Worm (Caenorhabditis elegans) whole organism, L2 larva: ENCODE data around the gene mdf-1.

Source experiments
- C34F6.9 ChIP-seq: fragments of 150-350 bp; optimal IDR thresholded peaks from 2 replicates; lab custom pipeline; 2014; ENCODE audit warnings: missing biosample characterization, missing genetic modification characterization
- F13H6.1 ChIP-seq: sonication (generic microtip); optimal IDR thresholded peaks from 2 replicates; lab custom pipeline; 2016; ENCODE audit warnings: missing genetic modification characterization, missing compliant biosample characterization
- R02D3.7 ChIP-seq: fragments of 150-350 bp; optimal IDR thresholded peaks from 2 replicates; lab custom pipeline; 2014; ENCODE audit warnings: missing biosample characterization, missing genetic modification characterization
- Y55F3AM.14 ChIP-seq: fragments of 200-800 bp; sonication (Bioruptor generic); optimal IDR thresholded peaks from 2 replicates; lab custom pipeline; 2018; ENCODE audit warnings: mild to moderate bottlenecking, missing genetic modification characterization, missing compliant biosample characterization
- ZK546.5 ChIP-seq: sonication (generic microtip); optimal IDR thresholded peaks from 2 replicates; lab custom pipeline; 2017; ENCODE audit warnings: missing biosample characterization, missing genetic modification characterization
- alr-1 ChIP-seq: fragments of 150-350 bp; optimal IDR thresholded peaks from 2 replicates; lab custom pipeline; 2014; ENCODE audit warnings: missing biosample characterization, missing genetic modification characterization
- aly-2 ChIP-seq: fragments of 150-350 bp; optimal IDR thresholded peaks from 2 replicates; lab custom pipeline; 2014; ENCODE audit warnings: missing biosample characterization, missing genetic modification characterization
- ama-1 ChIP-seq: fragments of 150-350 bp; optimal IDR thresholded peaks from 2 replicates; lab custom pipeline; 2018; ENCODE audit warnings: inconsistent platforms
- blmp-1 ChIP-seq: sonication (generic microtip); optimal IDR thresholded peaks from 2 replicates; lab custom pipeline; 2017; ENCODE audit warnings: missing genetic modification characterization, mild to moderate bottlenecking, missing compliant biosample characterization, antibody characterized with exemption, moderate library complexity; ENCODE audit not compliant: insufficient read depth
- ceh-16 ChIP-seq: fragments of 150-350 bp; optimal IDR thresholded peaks from 2 replicates; lab custom pipeline; 2014; ENCODE audit warnings: missing biosample characterization, missing genetic modification characterization
- ceh-82 ChIP-seq: fragments of 150-350 bp; optimal IDR thresholded peaks from 2 replicates; lab custom pipeline; 2014; ENCODE audit warnings: missing biosample characterization, missing genetic modification characterization
- crh-2 ChIP-seq: sonication (generic microtip); optimal IDR thresholded peaks from 2 replicates; lab custom pipeline; 2017; ENCODE audit warnings: missing biosample characterization, missing genetic modification characterization
- dmd-4 ChIP-seq: sonication (generic microtip); optimal IDR thresholded peaks from 2 replicates; lab custom pipeline; 2017; ENCODE audit warnings: missing biosample characterization, missing genetic modification characterization
- egl-27 ChIP-seq: sonication (generic microtip); optimal IDR thresholded peaks from 3 replicates; lab custom pipeline; 2017; ENCODE audit warnings: missing biosample characterization, missing genetic modification reagents, missing genetic modification characterization
- elt-1 ChIP-seq: fragments of 150-350 bp; optimal IDR thresholded peaks from 2 replicates; lab custom pipeline; 2014; ENCODE audit warnings: missing biosample characterization, missing genetic modification characterization
- fos-1 ChIP-seq: fragments of 150-350 bp; optimal IDR thresholded peaks from 2 replicates; lab custom pipeline; 2014; ENCODE audit warnings: missing biosample characterization, missing genetic modification characterization
- gmeb-1 ChIP-seq: fragments of 150-350 bp; optimal IDR thresholded peaks from 2 replicates; lab custom pipeline; 2014; ENCODE audit warnings: missing biosample characterization, missing genetic modification characterization
- lin-13 ChIP-seq: fragments of 150-350 bp; optimal IDR thresholded peaks from 2 replicates; lab custom pipeline; 2014; ENCODE audit warnings: missing biosample characterization, missing genetic modification reagents, missing genetic modification characterization
- lin-39 ChIP-seq: fragments of 150-350 bp; optimal IDR thresholded peaks from 2 replicates; lab custom pipeline; 2014; ENCODE audit warnings: missing biosample characterization, missing genetic modification reagents, missing genetic modification characterization
- lsy-2 ChIP-seq, 2 experiments: fragments of 150-350 bp in 1 of 2; sonication (generic microtip) in 1 of 2; optimal IDR thresholded peaks; 2 replicates each; lab custom pipeline; 2014 to 2017; ENCODE audit warnings: missing biosample characterization in 2 of 2, missing genetic modification characterization in 2 of 2
- mab-5 ChIP-seq: fragments of 150-350 bp; optimal IDR thresholded peaks from 2 replicates; lab custom pipeline; 2014; ENCODE audit warnings: missing biosample characterization, missing genetic modification characterization
- mbf-1 ChIP-seq: sonication (generic microtip); optimal IDR thresholded peaks from 2 replicates; lab custom pipeline; 2017; ENCODE audit warnings: missing biosample characterization, missing genetic modification characterization
- mdl-1 ChIP-seq, 2 experiments: fragments of 150-350 bp in 1 of 2; sonication (generic microtip) in 1 of 2; optimal IDR thresholded peaks; 2 replicates each; lab custom pipeline; 2017; ENCODE audit warnings: missing biosample characterization in 2 of 2, missing genetic modification characterization in 2 of 2
- nhr-10 ChIP-seq: sonication (generic microtip); optimal IDR thresholded peaks from 2 replicates; lab custom pipeline; 2017; ENCODE audit warnings: missing biosample characterization, missing genetic modification characterization
- nhr-11 ChIP-seq: fragments of 150-350 bp; optimal IDR thresholded peaks from 2 replicates; lab custom pipeline; 2014; ENCODE audit warnings: missing biosample characterization, missing genetic modification characterization
- nhr-12 ChIP-seq: fragments of 150-350 bp; optimal IDR thresholded peaks from 2 replicates; lab custom pipeline; 2014; ENCODE audit warnings: missing biosample characterization, missing genetic modification characterization
- nhr-129 ChIP-seq: fragments of 150-350 bp; optimal IDR thresholded peaks from 2 replicates; lab custom pipeline; 2014; ENCODE audit warnings: missing biosample characterization, missing genetic modification characterization
- nhr-21 ChIP-seq: fragments of 150-350 bp; optimal IDR thresholded peaks from 2 replicates; lab custom pipeline; 2014; ENCODE audit warnings: missing biosample characterization, missing genetic modification characterization
- nhr-23 ChIP-seq: fragments of 150-350 bp; optimal IDR thresholded peaks from 2 replicates; lab custom pipeline; 2014; ENCODE audit warnings: missing biosample characterization, missing genetic modification reagents, missing genetic modification characterization
- nhr-237 ChIP-seq: fragments of 150-350 bp; optimal IDR thresholded peaks from 2 replicates; lab custom pipeline; 2014; ENCODE audit warnings: missing biosample characterization, missing genetic modification characterization
- nhr-25 ChIP-seq: fragments of 150-350 bp; sonication (generic microtip); optimal IDR thresholded peaks from 3 replicates; lab custom pipeline; 2014; ENCODE audit warnings: missing biosample characterization, missing genetic modification characterization
- nhr-6 ChIP-seq: fragments of 150-350 bp; optimal IDR thresholded peaks from 2 replicates; lab custom pipeline; 2014; ENCODE audit warnings: missing biosample characterization, missing genetic modification characterization
- peb-1 ChIP-seq: fragments of 150-350 bp; optimal IDR thresholded peaks from 2 replicates; lab custom pipeline; 2014; ENCODE audit warnings: missing biosample characterization, missing genetic modification characterization
- skn-1 ChIP-seq: sonication (generic microtip); optimal IDR thresholded peaks from 2 replicates; lab custom pipeline; 2017; ENCODE audit warnings: missing biosample characterization, missing genetic modification characterization
- sma-9 ChIP-seq, 2 experiments: fragments of 150-350 bp in 1 of 2; sonication (generic microtip) in 1 of 2; optimal IDR thresholded peaks; 2 replicates each; lab custom pipeline; 2014 to 2016; ENCODE audit warnings: missing genetic modification characterization in 2 of 2, mild to moderate bottlenecking in 1 of 2, missing biosample characterization in 1 of 2, missing compliant biosample characterization in 1 of 2, missing genetic modification reagents in 1 of 2, moderate library complexity in 1 of 2
- snpc-4 ChIP-seq: fragments of 150-350 bp; optimal IDR thresholded peaks from 2 replicates; lab custom pipeline; 2014; ENCODE audit warnings: missing biosample characterization, missing genetic modification characterization
- unc-39 ChIP-seq: fragments of 150-350 bp; optimal IDR thresholded peaks from 2 replicates; lab custom pipeline; 2014; ENCODE audit warnings: missing biosample characterization, missing genetic modification characterization
- unc-55 ChIP-seq: fragments of 150-350 bp; sonication (generic microtip); optimal IDR thresholded peaks from 3 replicates; lab custom pipeline; 2014; ENCODE audit warnings: missing biosample characterization, missing genetic modification reagents, missing genetic modification characterization
- zag-1 ChIP-seq: fragments of 150-350 bp; optimal IDR thresholded peaks from 2 replicates; lab custom pipeline; 2014; ENCODE audit warnings: missing biosample characterization, missing genetic modification characterization
- ztf-1 ChIP-seq: fragments of 200-800 bp; sonication (Bioruptor generic); conservative IDR thresholded peaks from 2 replicates; pipeline ENCODE4 v1.3.6; 2022; ENCODE audit warnings: missing genetic modification characterization, missing compliant biosample characterization
- ztf-11 ChIP-seq: sonication (generic microtip); optimal IDR thresholded peaks from 2 replicates; lab custom pipeline; 2017; ENCODE audit warnings: missing biosample characterization, missing genetic modification characterization
- ztf-4 ChIP-seq: fragments of 150-350 bp; optimal IDR thresholded peaks from 2 replicates; lab custom pipeline; 2014; ENCODE audit warnings: missing biosample characterization, missing genetic modification characterization

mdf-1 gene

ce11 chrV:9556668-9557067 is 12.6 kb upstream of the mdf-1 start:
- no peak for TF ChIP-seq elt-1 (tag; lab: Kevin White, UChicago)
- TF ChIP-seq skn-1 (tag; lab: Kevin White, UChicago) = no peak
- TF ChIP-seq mbf-1 = no peak
- TF ChIP-seq C34F6.9 (tag; lab: Kevin White, UChicago) = no peak
- TF ChIP-seq dmd-4 = no peak
- TF ChIP-seq nhr-21 (tag; lab: Kevin White, UChicago) = no peak
- no peak for TF ChIP-seq blmp-1 (tag; lab: Kevin White, UChicago)
- TF ChIP-seq ama-1 (lab: Kevin White, UChicago) = no peak
- no peak for TF ChIP-seq lsy-2 (tag; optimal IDR thresholded peaks at IDR 0.05; lab: Kevin White, UChicago)
- TF ChIP-seq egl-27 (tag; lab: Kevin White, UChicago) = no peak
- TF ChIP-seq nhr-237 = no peak
- TF ChIP-seq peb-1 = no peak

- TF ChIP-seq mdl-1 (tag; optimal IDR thresholded peaks at IDR 0.05; lab: Kevin White, UChicago) (no peak), nhr-6 (no peak), lsy-2 (tag; optimal IDR thresholded peaks at IDR 0.05; lab: Kevin White, UChicago) (peak in 1 of 2 experiments; percentile 3), C34F6.9 (tag; lab: Kevin White, UChicago) (peak; percentile 32), nhr-11 (tag; lab: Kevin White, UChicago) (no peak), sma-9 (GFP tag; optimal IDR thresholded peaks at IDR 0.05; lab: Kevin White, UChicago) (peak; percentile 29), sma-9 (tag; optimal IDR thresholded peaks at IDR 0.05; lab: Kevin White, UChicago) (no peak), ztf-4 (tag; lab: Kevin White, UChicago) (no peak), unc-55 (peak; percentile 40), nhr-237 (no peak)
These were observed 6.3 kb upstream of the mdf-1 start, which contains the start of gene ehbp-1 for ce11 chrV:9550313-9550712. TSS of gene ehbp-1 (plus strand) at chrV:9550644.

ce11 chrV:9549459-9549858 is 5.4 kb upstream of the mdf-1 start, which contains the start of gene nstp-10:
TSS of gene nstp-10 (minus strand) at chrV:9549836.
- TF ChIP-seq C34F6.9 (tag; lab: Kevin White, UChicago) (peak; percentile 37), gmeb-1 (tag; lab: Kevin White, UChicago) (peak; percentile 7), aly-2 (tag; lab: Kevin White, UChicago) (no peak), crh-2 (tag; lab: Kevin White, UChicago) (peak; percentile 19), nhr-11 (tag; lab: Kevin White, UChicago) (no peak), unc-55 (peak; percentile 69), lin-13 (GFP tag; lab: Kevin White, UChicago) (peak; percentile 36), nhr-6 (no peak), ztf-4 (tag; lab: Kevin White, UChicago) (no peak), nhr-129 (tag; lab: Kevin White, UChicago) (peak; percentile 55), Y55F3AM.14 (GFP tag; lab: Kevin White, UChicago) (no peak), lsy-2 (tag; optimal IDR thresholded peaks at IDR 0.05; lab: Kevin White, UChicago) (peak; percentile 3 to 78), fos-1 (tag; lab: Kevin White, UChicago) (peak; percentile 12)

ce11 chrV:9546860-9547269 is 2.8 kb upstream of the mdf-1 start, which contains the start of gene his-37:
TSS of gene his-37 (plus strand) at chrV:9547105.
- peak; percentile 99 for TF ChIP-seq nhr-6
- TF ChIP-seq aly-2 (tag; lab: Kevin White, UChicago) = no peak
- TF ChIP-seq unc-39 (tag; lab: Kevin White, UChicago) = peak; percentile 41
- TF ChIP-seq ceh-82 (tag; lab: Kevin White, UChicago) = peak; percentile 88
- peak; percentile 68 for TF ChIP-seq lin-39
- peak; percentile 98 for TF ChIP-seq sma-9 (GFP tag; optimal IDR thresholded peaks at IDR 0.05; lab: Kevin White, UChicago)
- TF ChIP-seq sma-9 (tag; optimal IDR thresholded peaks at IDR 0.05; lab: Kevin White, UChicago) = no peak
- TF ChIP-seq lin-13 (GFP tag; lab: Kevin White, UChicago) = peak; percentile 98
- TF ChIP-seq ama-1 (lab: Kevin White, UChicago) = peak; percentile 89
- TF ChIP-seq nhr-21 (tag; lab: Kevin White, UChicago) = peak; percentile 99
- no peak for TF ChIP-seq alr-1 (tag; lab: Kevin White, UChicago)
- peak; percentile 98 for TF ChIP-seq unc-55
- peak; percentile 94 for TF ChIP-seq mab-5 (tag; lab: Kevin White, UChicago)
- peak; percentile 99 for TF ChIP-seq nhr-129 (tag; lab: Kevin White, UChicago)
- TF ChIP-seq ztf-1 (GFP tag; lab: Robert Waterston, UW) = no peak
- TF ChIP-seq egl-27 (tag; lab: Kevin White, UChicago) = peak; percentile 96
- peak; percentile 93 for TF ChIP-seq ceh-16 (tag; lab: Kevin White, UChicago)
- peak; percentile 80 for TF ChIP-seq ZK546.5 (tag; lab: Kevin White, UChicago)
- TF ChIP-seq nhr-10 (tag; lab: Kevin White, UChicago) = peak; percentile 91
- TF ChIP-seq ztf-4 (tag; lab: Kevin White, UChicago) = peak; percentile 98
- peak; percentile 100 for TF ChIP-seq C34F6.9 (tag; lab: Kevin White, UChicago)
- TF ChIP-seq crh-2 (tag; lab: Kevin White, UChicago) = peak; percentile 100
- no peak for TF ChIP-seq mbf-1
- peak; percentile 67 for TF ChIP-seq nhr-11 (tag; lab: Kevin White, UChicago)
- TF ChIP-seq lsy-2 (tag; optimal IDR thresholded peaks at IDR 0.05; lab: Kevin White, UChicago) = peak; percentile 94 to 97
- peak; percentile 93 for TF ChIP-seq snpc-4 (tag; lab: Kevin White, UChicago)
- peak; percentile 98 for TF ChIP-seq F13H6.1 (tag; lab: Kevin White, UChicago)
- peak; percentile 98 for TF ChIP-seq zag-1 (tag; lab: Kevin White, UChicago)
- TF ChIP-seq peb-1 = no peak
- peak; percentile 72 for TF ChIP-seq R02D3.7 (tag; lab: Kevin White, UChicago)
- TF ChIP-seq elt-1 (tag; lab: Kevin White, UChicago) = no peak
- TF ChIP-seq nhr-25 = peak; percentile 99
- peak; percentile 95 for TF ChIP-seq blmp-1 (tag; lab: Kevin White, UChicago)
- peak; percentile 71 for TF ChIP-seq nhr-12 (tag; lab: Kevin White, UChicago)
- TF ChIP-seq nhr-23 (tag; lab: Kevin White, UChicago) = no peak
- TF ChIP-seq Y55F3AM.14 (GFP tag; lab: Kevin White, UChicago) = peak; percentile 98
- peak; percentile 38 for TF ChIP-seq ztf-11 (tag; lab: Kevin White, UChicago)
- peak; percentile 91 for TF ChIP-seq skn-1 (tag; lab: Kevin White, UChicago)
- peak; percentile 95 for TF ChIP-seq gmeb-1 (tag; lab: Kevin White, UChicago)
